Worm (Caenorhabditis elegans) whole organism, early embryonic: Measurements from ENCODE around the gene ung-1.

Experiments used
- ama-1 ChIP-seq: fragments of 150-350 bp; optimal IDR thresholded peaks from 2 replicates; lab custom pipeline; 2014
- ceh-36 ChIP-seq: sonication (generic microtip); optimal IDR thresholded peaks from 2 replicates; lab custom pipeline; 2016; ENCODE audit warnings: missing genetic modification characterization, inconsistent platforms, missing compliant biosample characterization
- ets-7 ChIP-seq: sonication (generic microtip); optimal IDR thresholded peaks from 2 replicates; lab custom pipeline; 2016; ENCODE audit warnings: missing genotype, missing genetic modification characterization, missing compliant biosample characterization
- flt-1 ChIP-seq: fragments of 200-800 bp; sonication (Bioruptor generic); IDR thresholded peaks from 2 replicates; pipeline ENCODE4 v1.3.6; 2022; ENCODE audit warnings: missing genetic modification characterization, missing compliant biosample characterization
- hmbx-1 ChIP-seq: sonication (generic microtip); optimal IDR thresholded peaks from 2 replicates; lab custom pipeline; 2016; ENCODE audit warnings: mild to moderate bottlenecking, missing genetic modification characterization, missing compliant biosample characterization
- hmg-4 ChIP-seq: fragments of 200-800 bp; sonication (Bioruptor generic); optimal IDR thresholded peaks from 2 replicates; lab custom pipeline; 2018; ENCODE audit warnings: mild to moderate bottlenecking, missing genetic modification characterization, missing compliant biosample characterization
- hnd-1 ChIP-seq: sonication (generic microtip); optimal IDR thresholded peaks from 2 replicates; lab custom pipeline; 2016; ENCODE audit warnings: missing genetic modification characterization, missing compliant biosample characterization
- scrt-1 ChIP-seq: fragments of 200-800 bp; sonication (Bioruptor generic); IDR thresholded peaks from 2 replicates; pipeline ENCODE4 v1.3.6; 2022; ENCODE audit warnings: missing genetic modification characterization, missing compliant biosample characterization
- tbx-11 ChIP-seq: fragments of 200-800 bp; sonication (Bioruptor generic); IDR thresholded peaks from 2 replicates; pipeline ENCODE4 v1.3.6; 2022; ENCODE audit warnings: missing genetic modification characterization, missing compliant biosample characterization
- tra-4 ChIP-seq: sonication (generic microtip); optimal IDR thresholded peaks from 2 replicates; lab custom pipeline; 2017; ENCODE audit warnings: missing genetic modification characterization, missing compliant biosample characterization

ce11 chrIII:11980743-11981142, 6.8 kb upstream of the ung-1 start:
- TF ChIP-seq tra-4 (tag; lab: Kevin White, UChicago) = no peak
- TF ChIP-seq ama-1 (lab: Kevin White, UChicago) = no peak
- no peak for TF ChIP-seq scrt-1
- TF ChIP-seq hmbx-1 = no peak
- no peak for TF ChIP-seq tbx-11 (GFP tag; lab: Robert Waterston, UW)
- no peak for TF ChIP-seq flt-1
- no peak for TF ChIP-seq ceh-36 (tag; lab: Kevin White, UChicago)
- no peak for TF ChIP-seq hmg-4 (GFP tag; lab: Kevin White, UChicago)
- TF ChIP-seq hnd-1 (tag; lab: Kevin White, UChicago) = no peak
- TF ChIP-seq ets-7 = no peak
